Fruit fly (Drosophila melanogaster): ENCODE measurements around the gene PIG-C.

dm6 chr3L:3351814-3352359 lies 32.9 kb upstream of the PIG-C start:
- no peak for TF ChIP-seq pan (optimal IDR thresholded peaks at IDR 0.05)
- TF ChIP-seq usp (GFP tag; optimal IDR thresholded peaks at IDR 0.05): no peak
- TF ChIP-seq psq (optimal IDR thresholded peaks at IDR 0.05): no peak
- no peak for TF ChIP-seq EcR (GFP tag; optimal IDR thresholded peaks at IDR 0.05)
- no peak for TF ChIP-seq CG8478 (optimal IDR thresholded peaks at IDR 0.05)
- TF ChIP-seq Dll (optimal IDR thresholded peaks at IDR 0.05): no peak
